Worm (Caenorhabditis elegans): ENCODE data around the gene dhrr-1.

DNA sequence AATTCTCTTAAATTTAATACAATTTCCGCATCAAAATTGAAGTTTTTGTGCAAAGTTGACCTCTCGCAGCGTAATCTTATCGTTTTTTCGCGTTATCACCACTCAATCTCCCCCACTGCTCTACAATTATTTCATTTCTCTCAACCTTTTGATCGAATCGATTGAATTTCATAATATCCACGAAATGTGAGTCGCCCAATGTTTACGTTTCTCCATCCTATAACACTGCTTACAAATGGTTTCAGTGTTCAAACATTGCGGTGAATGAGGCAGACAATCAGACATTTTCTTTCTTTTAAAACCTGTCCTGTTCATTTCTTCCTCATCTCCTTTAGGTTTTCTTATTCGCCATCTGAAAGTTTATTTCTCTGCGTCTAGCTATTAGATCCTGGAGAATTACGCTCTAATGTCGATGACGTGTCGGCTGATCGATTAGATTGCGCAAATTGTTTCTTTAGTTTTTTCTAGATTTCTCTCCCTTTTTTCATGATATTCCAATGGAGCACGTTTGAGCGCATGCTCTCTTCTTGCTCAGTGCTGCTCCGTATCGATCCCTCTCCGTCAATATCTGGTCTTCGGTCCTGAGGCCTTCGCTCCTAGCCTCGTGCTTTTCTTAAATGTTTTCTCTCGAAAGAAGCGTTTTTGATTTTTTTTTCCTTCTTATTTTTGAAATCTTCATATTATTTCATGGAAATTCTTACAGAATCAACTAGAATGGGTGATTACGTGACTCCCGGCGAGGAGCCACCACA is 39.4 kb upstream of the dhrr-1 start, which contains the start of gene unc-32:
- peak; percentile 4 for TF ChIP-seq him-1 (tag; optimal IDR thresholded peaks at IDR 0.05)
- no peak for TF ChIP-seq dao-5 (tag; optimal IDR thresholded peaks at IDR 0.05)
- TF ChIP-seq W03F9.2 (tag; optimal IDR thresholded peaks at IDR 0.05) = no peak
